Worm (Caenorhabditis elegans) whole organism, young adult: ENCODE data around the gene F59A6.12.

Experiments
- B0261.1 ChIP-seq: sonication (generic microtip); optimal IDR thresholded peaks from 2 replicates; lab custom pipeline; 2016; ENCODE audit warnings: mild to moderate bottlenecking, missing genetic modification characterization, moderate library complexity, missing compliant biosample characterization
- C06A6.2 ChIP-seq: fragments of 200-800 bp; sonication (Bioruptor generic); conservative IDR thresholded peaks from 2 replicates; pipeline ENCODE4 v1.3.6; 2022; ENCODE audit warnings: missing genetic modification characterization, missing compliant biosample characterization
- F22D6.2 ChIP-seq: sonication (generic microtip); optimal IDR thresholded peaks from 2 replicates; lab custom pipeline; 2016; ENCODE audit warnings: mild to moderate bottlenecking, missing genetic modification characterization, missing compliant biosample characterization
- F23B12.7 ChIP-seq: sonication (generic microtip); optimal IDR thresholded peaks from 2 replicates; lab custom pipeline; 2017; ENCODE audit warnings: missing genetic modification characterization, mild to moderate bottlenecking, missing compliant biosample characterization, antibody characterized with exemption, moderate library complexity; ENCODE audit not compliant: insufficient read depth
- F52B5.7 ChIP-seq: sonication (generic microtip); optimal IDR thresholded peaks from 2 replicates; lab custom pipeline; 2016; ENCODE audit warnings: mild to moderate bottlenecking, missing genetic modification characterization, missing compliant biosample characterization
- F57C9.4 ChIP-seq: sonication (generic microtip); optimal IDR thresholded peaks from 2 replicates; lab custom pipeline; 2017; ENCODE audit warnings: mild to moderate bottlenecking, missing genetic modification characterization, missing compliant biosample characterization
- Y56A3A.18 ChIP-seq: fragments of 200-800 bp; sonication (Bioruptor generic); IDR thresholded peaks from 2 replicates; pipeline ENCODE4 v1.3.6; 2022; ENCODE audit warnings: missing genetic modification reagents, missing genetic modification characterization, missing compliant biosample characterization
- Y95B8A.8 ChIP-seq: fragments of 200-800 bp; sonication (Bioruptor generic); IDR thresholded peaks from 2 replicates; pipeline ENCODE4 v1.3.6; 2022; ENCODE audit warnings: missing genetic modification reagents, missing genetic modification characterization, missing compliant biosample characterization
- akir-1 ChIP-seq: fragments of 200-800 bp; sonication (Bioruptor generic); optimal IDR thresholded peaks from 2 replicates; lab custom pipeline; 2018; ENCODE audit warnings: mild to moderate bottlenecking, missing genetic modification characterization, moderate library complexity, missing compliant biosample characterization
- aptf-2 ChIP-seq: fragments of 200-800 bp; sonication (Bioruptor generic); conservative IDR thresholded peaks from 2 replicates; pipeline ENCODE4 v1.3.6; 2022; ENCODE audit warnings: missing genetic modification reagents, missing genetic modification characterization, missing compliant biosample characterization
- bed-2 ChIP-seq: fragments of 200-800 bp; sonication (Bioruptor generic); IDR thresholded peaks from 2 replicates; pipeline ENCODE4 v1.3.6; 2022; ENCODE audit warnings: missing genetic modification reagents, missing genetic modification characterization, missing compliant biosample characterization
- cebp-1 ChIP-seq, 2 experiments: fragments of 200-800 bp in 1 of 2; sonication (Bioruptor generic) in 1 of 2; sonication (generic microtip) in 1 of 2; IDR thresholded peaks in 1 of 2; optimal IDR thresholded peaks in 1 of 2; 2 replicates each; pipeline versions ENCODE4 v1.3.6 to Lab custom; 2017 to 2022; ENCODE audit warnings: missing compliant biosample characterization in 2 of 2, missing genetic modification characterization in 2 of 2, mild to moderate bottlenecking in 1 of 2, missing genetic modification reagents in 1 of 2, moderate library complexity in 1 of 2
- ceh-27 ChIP-seq: fragments of 200-800 bp; sonication (Bioruptor generic); optimal IDR thresholded peaks from 2 replicates; lab custom pipeline; 2018; ENCODE audit warnings: mild to moderate bottlenecking, missing genetic modification characterization, moderate library complexity, missing compliant biosample characterization
- chd-7 ChIP-seq: sonication (generic microtip); optimal IDR thresholded peaks from 2 replicates; lab custom pipeline; 2016; ENCODE audit warnings: mild to moderate bottlenecking, missing genetic modification characterization, moderate library complexity, missing compliant biosample characterization
- dpff-1 ChIP-seq: sonication (generic microtip); optimal IDR thresholded peaks from 2 replicates; lab custom pipeline; 2017; ENCODE audit warnings: mild to moderate bottlenecking, missing genetic modification characterization, missing compliant biosample characterization
- hlh-26 ChIP-seq: fragments of 200-800 bp; sonication (Bioruptor generic); conservative IDR thresholded peaks from 2 replicates; pipeline ENCODE4 v1.3.6; 2022; ENCODE audit warnings: missing genetic modification reagents, missing genetic modification characterization, missing compliant biosample characterization
- hrde-1 ChIP-seq: sonication (generic microtip); optimal IDR thresholded peaks from 2 replicates; lab custom pipeline; 2016; ENCODE audit warnings: missing genetic modification characterization, mild to moderate bottlenecking, missing compliant biosample characterization, moderate library complexity, missing genotype, missing genetic modification reagents, borderline replicate concordance
- lin-35 ChIP-seq, 3 experiments: fragments of 150-350 bp in 2 of 3; sonication (generic microtip) in 1 of 3; optimal IDR thresholded peaks; 2 replicates each; lab custom pipeline; 2014 to 2018; ENCODE audit warnings: missing biosample characterization in 3 of 3, missing genetic modification characterization in 3 of 3, missing genetic modification reagents in 3 of 3
- lin-40 ChIP-seq: sonication (generic microtip); optimal IDR thresholded peaks from 2 replicates; lab custom pipeline; 2016; ENCODE audit warnings: missing genetic modification characterization, mild to moderate bottlenecking, missing compliant biosample characterization, missing genotype, missing genetic modification reagents
- madf-3 ChIP-seq: fragments of 200-800 bp; sonication (Bioruptor generic); IDR thresholded peaks from 2 replicates; pipeline ENCODE4 v1.3.6; 2022; ENCODE audit warnings: missing genetic modification reagents, missing genetic modification characterization, missing compliant biosample characterization
- nhr-120 ChIP-seq: fragments of 200-800 bp; sonication (Bioruptor generic); IDR thresholded peaks from 2 replicates; pipeline ENCODE4 v1.3.6; 2022; ENCODE audit warnings: missing genetic modification characterization, missing compliant biosample characterization
- nhr-90 ChIP-seq: sonication (generic microtip); optimal IDR thresholded peaks from 2 replicates; lab custom pipeline; 2016; ENCODE audit warnings: missing genotype, mild to moderate bottlenecking, missing genetic modification characterization, missing compliant biosample characterization
- rcor-1 ChIP-seq: fragments of 200-800 bp; sonication (Bioruptor generic); IDR thresholded peaks from 2 replicates; pipeline ENCODE4 v1.3.6; 2022; ENCODE audit warnings: missing genetic modification reagents, missing genetic modification characterization, missing compliant biosample characterization
- rpc-1 ChIP-seq, 2 experiments: fragments of 150-350 bp in 1 of 2; sonication (generic microtip) in 1 of 2; optimal IDR thresholded peaks; 2 replicates each; lab custom pipeline; 2014 to 2018; ENCODE audit warnings: missing biosample characterization in 1 of 2, missing genetic modification characterization in 1 of 2, missing genetic modification reagents in 1 of 2, missing genotype in 1 of 2
- sea-2 ChIP-seq: fragments of 200-800 bp; sonication (Bioruptor generic); IDR thresholded peaks from 2 replicates; pipeline ENCODE4 v1.3.6; 2022; ENCODE audit warnings: missing genetic modification characterization, missing compliant biosample characterization
- snpc-3.4 ChIP-seq: sonication (generic microtip); optimal IDR thresholded peaks from 2 replicates; lab custom pipeline; 2017; ENCODE audit warnings: missing genetic modification characterization, mild to moderate bottlenecking, missing compliant biosample characterization, antibody characterized with exemption, moderate library complexity, missing genotype, missing genetic modification reagents
- snpc-4 ChIP-seq, 5 experiments: fragments of 150-350 bp in 1 of 5; sonication (generic microtip) in 4 of 5; optimal IDR thresholded peaks; 2 replicates each; lab custom pipeline; 2014 to 2018; ENCODE audit warnings: missing genetic modification characterization in 5 of 5, missing biosample characterization in 3 of 5, antibody characterized with exemption in 2 of 5, mild to moderate bottlenecking in 2 of 5, missing compliant biosample characterization in 2 of 5, missing genotype in 2 of 5, moderate library complexity in 2 of 5, missing genetic modification reagents in 1 of 5
- somi-1 ChIP-seq: fragments of 200-800 bp; sonication (Bioruptor generic); optimal IDR thresholded peaks from 2 replicates; lab custom pipeline; 2018; ENCODE audit warnings: mild to moderate bottlenecking, missing genetic modification characterization, missing compliant biosample characterization
- tlf-1 ChIP-seq: fragments of 200-800 bp; sonication (Bioruptor generic); optimal IDR thresholded peaks from 2 replicates; lab custom pipeline; 2018; ENCODE audit warnings: mild to moderate bottlenecking, missing genetic modification characterization, missing compliant biosample characterization
- unc-130 ChIP-seq: sonication (generic microtip); optimal IDR thresholded peaks from 2 replicates; lab custom pipeline; 2016; ENCODE audit warnings: missing genetic modification reagents, missing genetic modification characterization, missing compliant biosample characterization
- unc-62 ChIP-seq: fragments of 150-350 bp; optimal IDR thresholded peaks from 2 replicates; lab custom pipeline; 2014; ENCODE audit warnings: missing biosample characterization, missing genetic modification reagents, missing genetic modification characterization
- ztf-18 ChIP-seq: sonication (generic microtip); optimal IDR thresholded peaks from 2 replicates; lab custom pipeline; 2016; ENCODE audit warnings: missing genotype, mild to moderate bottlenecking, missing genetic modification characterization, missing compliant biosample characterization
- ztf-22 ChIP-seq: fragments of 200-800 bp; sonication (Bioruptor generic); optimal IDR thresholded peaks from 2 replicates; lab custom pipeline; 2018; ENCODE audit warnings: mild to moderate bottlenecking, missing genetic modification characterization, moderate library complexity, missing compliant biosample characterization

F59A6.12 gene

ce11 chrII:5050776-5051175 lies 38.9 kb upstream of the F59A6.12 start:
- TF ChIP-seq C06A6.2 (GFP tag; lab: Robert Waterston, UW) (no peak), ztf-18 (no peak), Y56A3A.18 (GFP tag; lab: Robert Waterston, UW) (no peak), F23B12.7 (no peak), B0261.1 (tag; lab: Kevin White, UChicago) (no peak), F22D6.2 (tag; lab: Kevin White, UChicago) (no peak), somi-1 (GFP tag; lab: Kevin White, UChicago) (no peak), nhr-120 (GFP tag; lab: Robert Waterston, UW) (no peak), snpc-3.4 (tag; lab: Kevin White, UChicago) (no peak), akir-1 (GFP tag; lab: Kevin White, UChicago) (no peak), hlh-26 (GFP tag; lab: Robert Waterston, UW) (no peak), cebp-1 (GFP tag; IDR thresholded peaks at IDR 0.05; lab: Robert Waterston, UW) (no peak), cebp-1 (tag; optimal IDR thresholded peaks at IDR 0.05; lab: Kevin White, UChicago) (no peak), rpc-1 (optimal IDR thresholded peaks at IDR 0.05; lab: Kevin White, UChicago) (no peak), rpc-1 (tag; optimal IDR thresholded peaks at IDR 0.05; lab: Kevin White, UChicago) (no peak), sea-2 (no peak), snpc-4 (GFP tag; optimal IDR thresholded peaks at IDR 0.05; lab: Kevin White, UChicago) (no peak), snpc-4 (tag; optimal IDR thresholded peaks at IDR 0.05; lab: Kevin White, UChicago) (no peak), tlf-1 (GFP tag; lab: Kevin White, UChicago) (no peak), lin-40 (tag; lab: Kevin White, UChicago) (no peak)

- TF ChIP-seq hrde-1 (tag; lab: Kevin White, UChicago): no peak
- TF ChIP-seq C06A6.2 (GFP tag; lab: Robert Waterston, UW): no peak
- no peak for TF ChIP-seq lin-35 (GFP tag; optimal IDR thresholded peaks at IDR 0.05; lab: Kevin White, UChicago)
- TF ChIP-seq hlh-26 (GFP tag; lab: Robert Waterston, UW): no peak
- TF ChIP-seq aptf-2 (GFP tag; lab: Robert Waterston, UW): no peak
- no peak for TF ChIP-seq rcor-1 (GFP tag; lab: Robert Waterston, UW)
These were observed 38.0 kb upstream of the F59A6.12 start, which contains the start of gene F33G12.6 for ce11 chrII:5049865-5050342. F33G12.6 (plus strand) TSS chrII:5049915.

- TF ChIP-seq ceh-27 (GFP tag; lab: Kevin White, UChicago) (peak; percentile 47), hrde-1 (tag; lab: Kevin White, UChicago) (no peak), F52B5.7 (tag; lab: Kevin White, UChicago) (no peak), dpff-1 (no peak), snpc-3.4 (tag; lab: Kevin White, UChicago) (no peak), madf-3 (GFP tag; lab: Robert Waterston, UW) (no peak), bed-2 (GFP tag; lab: Robert Waterston, UW) (no peak), lin-40 (tag; lab: Kevin White, UChicago) (peak; percentile 45), nhr-90 (tag; lab: Kevin White, UChicago) (no peak), ztf-22 (no peak), Y95B8A.8 (GFP tag; lab: Robert Waterston, UW) (no peak), unc-62 (peak; percentile 37), chd-7 (tag; lab: Kevin White, UChicago) (no peak), F57C9.4 (tag; lab: Kevin White, UChicago) (no peak), unc-130 (GFP tag; lab: Kevin White, UChicago) (no peak)
- TF ChIP-seq, all 124 proteins: peak for 3
These were observed 37.4 kb upstream of the F59A6.12 start for ce11 chrII:5049249-5049648.
